Worm (Caenorhabditis elegans): Measurements from ENCODE around the gene srd-65.

Gene srd-65

ce11 chrIII:2243617-2244016 lies 19.8 kb upstream of the srd-65 start:
- TF ChIP-seq sptf-1 (tag; optimal IDR thresholded peaks at IDR 0.05): no peak

ce11 chrIII:2240471-2240870 lies 16.6 kb upstream of the srd-65 start, which contains the start of gene srz-56:
TSS of gene srz-56 (plus strand) at chrIII:2240771.
- no peak for TF ChIP-seq nhr-237 (tag; optimal IDR thresholded peaks at IDR 0.05)
- TF ChIP-seq mep-1 (tag; optimal IDR thresholded peaks at IDR 0.05): no peak
- no peak for TF ChIP-seq cnd-1 (tag; optimal IDR thresholded peaks at IDR 0.05)
- no peak for TF ChIP-seq flh-1 (GFP tag; optimal IDR thresholded peaks at IDR 0.05)

- TF ChIP-seq blmp-1 (tag; optimal IDR thresholded peaks at IDR 0.05) (no peak), flh-1 (GFP tag; optimal IDR thresholded peaks at IDR 0.05) (no peak), lin-13 (tag; optimal IDR thresholded peaks at IDR 0.05) (no peak), ceh-43 (GFP tag; optimal IDR thresholded peaks at IDR 0.05) (no peak), sem-2 (GFP tag; optimal IDR thresholded peaks at IDR 0.05) (no peak), cnd-1 (tag; optimal IDR thresholded peaks at IDR 0.05) (no peak), pha-4 (tag; optimal IDR thresholded peaks at IDR 0.05) (no peak), snpc-4 (tag; optimal IDR thresholded peaks at IDR 0.05) (no peak), unc-39 (tag; optimal IDR thresholded peaks at IDR 0.05) (no peak), nhr-76 (tag; optimal IDR thresholded peaks at IDR 0.05) (no peak)
These were observed 15.8 kb upstream of the srd-65 start, which contains the start of gene C39B5.10 for ce11 chrIII:2239587-2240144. TSS of gene C39B5.10 (minus strand) at chrIII:2239637.

- TF ChIP-seq nhr-28 (tag; optimal IDR thresholded peaks at IDR 0.05) (no peak), unc-62 (GFP tag; optimal IDR thresholded peaks at IDR 0.05) (no peak), elt-3 (tag; optimal IDR thresholded peaks at IDR 0.05) (no peak), ceh-83 (GFP tag; optimal IDR thresholded peaks at IDR 0.05) (no peak), blmp-1 (tag; optimal IDR thresholded peaks at IDR 0.05) (no peak), mab-5 (tag; optimal IDR thresholded peaks at IDR 0.05) (no peak), flh-1 (GFP tag; optimal IDR thresholded peaks at IDR 0.05) (no peak), nhr-2 (tag; optimal IDR thresholded peaks at IDR 0.05) (peak; percentile 96), nhr-12 (tag; optimal IDR thresholded peaks at IDR 0.05) (no peak), ces-1 (GFP tag; optimal IDR thresholded peaks at IDR 0.05) (no peak), cnd-1 (tag; optimal IDR thresholded peaks at IDR 0.05) (peak; percentile 78), unc-120 (tag; optimal IDR thresholded peaks at IDR 0.05; ENCODE audit: poor library complexity, severe bottlenecking) (no peak), zip-8 (tag; optimal IDR thresholded peaks at IDR 0.05) (peak; percentile 99), drap-1 (GFP tag; optimal IDR thresholded peaks at IDR 0.05) (no peak), hlh-1 (tag; optimal IDR thresholded peaks at IDR 0.05) (no peak), bed-3 (GFP tag; optimal IDR thresholded peaks at IDR 0.05) (no peak), tbx-8 (GFP tag; optimal IDR thresholded peaks at IDR 0.05) (no peak), ztf-11 (tag; optimal IDR thresholded peaks at IDR 0.05) (peak; percentile 38), sptf-1 (tag; optimal IDR thresholded peaks at IDR 0.05) (no peak), lin-32 (GFP tag; optimal IDR thresholded peaks at IDR 0.05) (no peak), mep-1 (tag; optimal IDR thresholded peaks at IDR 0.05) (peak; percentile 12), snpc-4 (tag; optimal IDR thresholded peaks at IDR 0.05) (no peak), elt-1 (tag; optimal IDR thresholded peaks at IDR 0.05; ENCODE audit: borderline replicate concordance, insufficient read depth) (no peak), sem-2 (GFP tag; optimal IDR thresholded peaks at IDR 0.05) (no peak), lsy-2 (tag; optimal IDR thresholded peaks at IDR 0.05) (no peak), nhr-237 (tag; optimal IDR thresholded peaks at IDR 0.05) (no peak), mls-2 (tag; optimal IDR thresholded peaks at IDR 0.05) (no peak), lin-13 (tag; optimal IDR thresholded peaks at IDR 0.05) (peak; percentile 28), ceh-39 (tag; optimal IDR thresholded peaks at IDR 0.05) (peak; percentile 80), pha-4 (tag; optimal IDR thresholded peaks at IDR 0.05) (no peak), ceh-43 (GFP tag; optimal IDR thresholded peaks at IDR 0.05) (no peak), M03D4.4 (tag; optimal IDR thresholded peaks at IDR 0.05) (no peak), ham-2 (GFP tag; optimal IDR thresholded peaks at IDR 0.05) (no peak), nhr-76 (tag; optimal IDR thresholded peaks at IDR 0.05) (no peak), unc-39 (tag; optimal IDR thresholded peaks at IDR 0.05) (no peak)
These were observed 10.5 kb upstream of the srd-65 start, which contains the start of gene C39B5.2 for ce11 chrIII:2234192-2234934. TSS of gene C39B5.2 (plus strand) at chrIII:2234884.
